Fruit fly (Drosophila melanogaster) whole organism, embryonic: ENCODE results near the gene vib.

Source experiments
- Ada2b ChIP-seq: fragments of 200-800 bp; sonication (Bioruptor generic); IDR thresholded peaks from 2 replicates; pipeline ENCODE4 v1.3.6; 2022; ENCODE audit warnings: missing biosample characterization, missing genetic modification characterization
- CG11504 ChIP-seq: fragments of 200-800 bp; sonication (Bioruptor generic); optimal IDR thresholded peaks from 3 replicates; lab custom pipeline; 2019; ENCODE audit warnings: missing biosample characterization, mild to moderate bottlenecking, missing genetic modification characterization, moderate library complexity
- CG13296 ChIP-seq: fragments of 200-800 bp; sonication (Bioruptor generic); optimal IDR thresholded peaks from 3 replicates; lab custom pipeline; 2018; ENCODE audit warnings: missing biosample characterization, mild to moderate bottlenecking, missing genetic modification characterization
- CG1529 ChIP-seq: fragments of 200-800 bp; sonication (Bioruptor generic); optimal IDR thresholded peaks from 3 replicates; lab custom pipeline; 2018; ENCODE audit warnings: missing biosample characterization, missing genetic modification characterization
- CG2889 ChIP-seq: fragments of 200-800 bp; sonication (Bioruptor generic); IDR thresholded peaks from 3 replicates; pipeline ENCODE4 v1.3.6; 2022; ENCODE audit warnings: missing biosample characterization, missing genetic modification characterization
- CG3163 ChIP-seq: fragments of 200-800 bp; sonication (Bioruptor generic); optimal IDR thresholded peaks from 3 replicates; lab custom pipeline; 2016; ENCODE audit warnings: missing biosample characterization, missing genetic modification characterization
- CrebB ChIP-seq: fragments of 200-800 bp; sonication (Bioruptor generic); optimal IDR thresholded peaks from 3 replicates; lab custom pipeline; 2018; ENCODE audit warnings: missing biosample characterization, mild to moderate bottlenecking, missing genetic modification characterization
- HHEX ChIP-seq: fragments of 200-800 bp; sonication (Bioruptor generic); optimal IDR thresholded peaks from 3 replicates; lab custom pipeline; 2017; ENCODE audit warnings: missing biosample characterization, mild to moderate bottlenecking, missing genetic modification characterization, missing genetic modification reagents
- Rx ChIP-seq: fragments of 200-800 bp; sonication (Bioruptor generic); IDR thresholded peaks from 2 replicates; pipeline ENCODE4 v1.3.6; 2022; ENCODE audit warnings: missing biosample characterization, missing genetic modification characterization
- Usf ChIP-seq: fragments of 200-800 bp; sonication (Bioruptor generic); optimal IDR thresholded peaks from 2 replicates; lab custom pipeline; 2017; ENCODE audit warnings: missing genotype, missing biosample characterization, missing genetic modification characterization
- gcm ChIP-seq: fragments of 200-800 bp; sonication (Bioruptor generic); optimal IDR thresholded peaks from 2 replicates; lab custom pipeline; 2019; ENCODE audit warnings: missing biosample characterization, mild to moderate bottlenecking, missing genetic modification characterization, moderate library complexity
- unc-4 ChIP-seq: fragments of 200-800 bp; sonication (Bioruptor generic); IDR thresholded peaks from 2 replicates; pipeline ENCODE4 v1.3.6; 2022; ENCODE audit warnings: missing biosample characterization, missing genetic modification characterization; ENCODE audit not compliant: partially characterized antibody

dm6 chr3R:19212545-19213176 lies 13.8 kb downstream of the vib start:
- TF ChIP-seq Rx (GFP tag; lab: Robert Waterston, UW) (no peak), CrebB (tag; lab: Kevin White, UChicago) (no peak), Usf (GFP tag; lab: Kevin White, UChicago) (no peak), CG11504 (no peak), CG2889 (GFP tag; lab: Robert Waterston, UW) (no peak), CG13296 (GFP tag; lab: Kevin White, UChicago) (no peak), CG1529 (GFP tag; lab: Kevin White, UChicago) (no peak), Ada2b (GFP tag; lab: Robert Waterston, UW) (no peak), gcm (no peak), CG3163 (GFP tag; lab: Kevin White, UChicago) (no peak), unc-4 (GFP tag; lab: Robert Waterston, UW) (no peak), HHEX (GFP tag; lab: Kevin White, UChicago) (no peak)
